Fruit fly (Drosophila melanogaster) whole organism, wandering third instar larva: ENCODE measurements around the gene Cyp18a1.
A peak's percentile ranks its signal among the peaks of the same experiment; 100 is the strongest.

Source experiments
- Abd-B ChIP-seq: fragments of >200 bp; optimal IDR thresholded peaks from 2 replicates; lab custom pipeline; 2017; ENCODE audit warnings: missing biosample characterization, missing genetic modification characterization
- Dif ChIP-seq: fragments of 200-275, 200-300 bp; sonication (Bioruptor generic); optimal IDR thresholded peaks from 2 replicates; lab custom pipeline; 2018; ENCODE audit warnings: missing biosample characterization, missing genetic modification characterization; ENCODE audit not compliant: partially characterized antibody
- Hr78 ChIP-seq: fragments of >200 bp; optimal IDR thresholded peaks from 2 replicates; lab custom pipeline; 2017; ENCODE audit warnings: missing biosample characterization, missing genetic modification characterization
- Hr83 ChIP-seq: fragments of 200-300 bp; sonication (Bioruptor generic); optimal IDR thresholded peaks from 2 replicates; lab custom pipeline; 2016; ENCODE audit warnings: missing biosample characterization, mild to moderate bottlenecking, missing genetic modification characterization, moderate library complexity; ENCODE audit not compliant: poor library complexity, severe bottlenecking
- Jra ChIP-seq: sonication (Bioruptor generic); optimal IDR thresholded peaks from 2 replicates; lab custom pipeline; 2016; ENCODE audit warnings: missing biosample characterization, missing genetic modification characterization
- Myc ChIP-seq: fragments of >200 bp; optimal IDR thresholded peaks from 2 replicates; lab custom pipeline; 2017
- OdsH ChIP-seq: fragments of 200-800 bp; sonication (Bioruptor generic); optimal IDR thresholded peaks from 2 replicates; lab custom pipeline; 2016; ENCODE audit warnings: missing biosample characterization, mild to moderate bottlenecking, missing genetic modification characterization
- Sp1 ChIP-seq: fragments of 200-800 bp; sonication (Bioruptor generic); optimal IDR thresholded peaks from 3 replicates; lab custom pipeline; 2019; ENCODE audit warnings: missing biosample characterization, mild to moderate bottlenecking, missing genetic modification characterization, moderate library complexity
- brk ChIP-seq: fragments of 200-800 bp; sonication (Bioruptor generic); optimal IDR thresholded peaks from 2 replicates; lab custom pipeline; 2016; ENCODE audit warnings: missing biosample characterization, mild to moderate bottlenecking, missing genetic modification characterization
- dmrt93B ChIP-seq: fragments of 200-800 bp; sonication (Bioruptor generic); optimal IDR thresholded peaks from 2 replicates; lab custom pipeline; 2018; ENCODE audit warnings: missing biosample characterization, mild to moderate bottlenecking, missing genetic modification characterization
- psq ChIP-seq: fragments of 200-800 bp; sonication (Bioruptor generic); optimal IDR thresholded peaks from 3 replicates; lab custom pipeline; 2017; ENCODE audit warnings: missing biosample characterization, mild to moderate bottlenecking, missing genetic modification characterization, moderate library complexity
- rgr ChIP-seq: fragments of 200-800 bp; sonication (Bioruptor generic); optimal IDR thresholded peaks from 3 replicates; lab custom pipeline; 2016; ENCODE audit warnings: missing biosample characterization, mild to moderate bottlenecking, missing genetic modification characterization
- sage ChIP-seq: fragments of 200-800 bp; sonication (Bioruptor generic); optimal IDR thresholded peaks from 2 replicates; lab custom pipeline; 2016; ENCODE audit warnings: missing biosample characterization, mild to moderate bottlenecking, missing genetic modification characterization
- usp ChIP-seq: fragments of >200 bp; optimal IDR thresholded peaks from 2 replicates; lab custom pipeline; 2017; ENCODE audit warnings: missing biosample characterization, missing genetic modification characterization

DNA sequence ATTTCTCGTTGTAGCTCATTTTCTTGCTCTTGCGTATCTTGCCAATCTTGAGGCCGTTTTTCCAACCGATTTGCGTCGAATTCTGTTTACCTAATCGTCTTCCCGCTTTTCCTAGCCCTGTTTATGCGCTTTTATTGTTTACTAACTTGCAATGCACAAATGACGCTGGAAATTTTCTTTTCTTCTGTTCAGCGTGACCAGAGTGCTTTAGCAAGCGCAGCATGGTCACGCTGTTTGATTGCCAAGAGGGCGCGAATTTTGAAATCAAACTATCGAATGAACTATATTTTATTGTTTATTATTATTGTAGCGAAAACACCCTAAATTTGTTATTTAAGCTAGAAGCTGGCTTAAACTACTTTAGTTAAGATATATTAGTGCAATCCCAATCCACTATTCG lies 42.6 kb downstream of the Cyp18a1 start, which contains the start of gene Hou:
- TF ChIP-seq Abd-B (GFP tag; lab: Kevin White, UChicago) (no peak), OdsH (GFP tag; lab: Kevin White, UChicago) (no peak), Dif (GFP tag; lab: Kevin White, UChicago) (peak; percentile 29), dmrt93B (no peak), psq (GFP tag; lab: Kevin White, UChicago) (no peak), Hr78 (GFP tag; lab: Kevin White, UChicago) (no peak), sage (no peak), brk (GFP tag; lab: Kevin White, UChicago) (no peak), Jra (GFP tag; lab: Kevin White, UChicago) (no peak), Hr83 (GFP tag; lab: Kevin White, UChicago) (no peak), rgr (GFP tag; lab: Kevin White, UChicago) (no peak), Myc (lab: Kevin White, UChicago) (no peak), Sp1 (GFP tag; lab: Kevin White, UChicago) (no peak), usp (GFP tag; lab: Kevin White, UChicago) (no peak)
